Fruit fly (Drosophila melanogaster) whole organism, wandering third instar larva: ENCODE measurements around the gene CG9992.

Source experiments
- Abd-B ChIP-seq: fragments of >200 bp; optimal IDR thresholded peaks from 2 replicates; lab custom pipeline; 2017; ENCODE audit warnings: missing biosample characterization, missing genetic modification characterization
- CG32264 ChIP-seq: fragments of 200-800 bp; sonication (Bioruptor generic); optimal IDR thresholded peaks from 2 replicates; lab custom pipeline; 2016; ENCODE audit warnings: missing biosample characterization, missing genetic modification characterization
- CG9705 ChIP-seq: fragments of 200-800 bp; sonication (Bioruptor generic); optimal IDR thresholded peaks from 2 replicates; lab custom pipeline; 2018; ENCODE audit warnings: missing biosample characterization, mild to moderate bottlenecking, missing genetic modification characterization
- CrebA ChIP-seq: fragments of 200-800 bp; sonication (Bioruptor generic); optimal IDR thresholded peaks from 2 replicates; lab custom pipeline; 2016; ENCODE audit warnings: missing biosample characterization, mild to moderate bottlenecking, missing genetic modification characterization, borderline replicate concordance
- Dfd ChIP-seq: fragments of >200 bp; optimal IDR thresholded peaks from 2 replicates; lab custom pipeline; 2017; ENCODE audit warnings: missing biosample characterization, missing genetic modification characterization
- Dif ChIP-seq: fragments of 200-275, 200-300 bp; sonication (Bioruptor generic); optimal IDR thresholded peaks from 2 replicates; lab custom pipeline; 2018; ENCODE audit warnings: missing biosample characterization, missing genetic modification characterization; ENCODE audit not compliant: partially characterized antibody
- GATAd ChIP-seq: sonication (Bioruptor generic); optimal IDR thresholded peaks from 2 replicates; lab custom pipeline; 2016; ENCODE audit warnings: missing biosample characterization, missing genetic modification characterization
- Hnf4 ChIP-seq: fragments of 200-800 bp; sonication (Bioruptor generic); optimal IDR thresholded peaks from 2 replicates; lab custom pipeline; 2016; ENCODE audit warnings: missing biosample characterization, mild to moderate bottlenecking, missing genetic modification characterization
- Hr83 ChIP-seq: fragments of 200-300 bp; sonication (Bioruptor generic); optimal IDR thresholded peaks from 2 replicates; lab custom pipeline; 2016; ENCODE audit warnings: missing biosample characterization, mild to moderate bottlenecking, missing genetic modification characterization, moderate library complexity; ENCODE audit not compliant: poor library complexity, severe bottlenecking
- Mio ChIP-seq: sonication (Bioruptor generic); optimal IDR thresholded peaks from 2 replicates; lab custom pipeline; 2016; ENCODE audit warnings: missing biosample characterization, missing genetic modification characterization
- Myc ChIP-seq: fragments of >200 bp; optimal IDR thresholded peaks from 2 replicates; lab custom pipeline; 2017
- OdsH ChIP-seq: fragments of 200-800 bp; sonication (Bioruptor generic); optimal IDR thresholded peaks from 2 replicates; lab custom pipeline; 2016; ENCODE audit warnings: missing biosample characterization, mild to moderate bottlenecking, missing genetic modification characterization
- Rel ChIP-seq, 2 experiments: fragments of 200-800 bp; sonication (Bioruptor generic) in 1 of 2; optimal IDR thresholded peaks; 2 replicates in 1 of 2; 3 replicates in 1 of 2; lab custom pipeline; 2016 to 2019; ENCODE audit warnings: mild to moderate bottlenecking in 2 of 2, missing biosample characterization in 2 of 2, missing genetic modification characterization in 2 of 2, moderate library complexity in 1 of 2
- Vsx2 ChIP-seq: fragments of 200-300, 225-300 bp; sonication (Bioruptor generic); optimal IDR thresholded peaks from 2 replicates; lab custom pipeline; 2018; ENCODE audit warnings: missing biosample characterization, missing genetic modification characterization; ENCODE audit not compliant: partially characterized antibody
- brk ChIP-seq: fragments of 200-800 bp; sonication (Bioruptor generic); optimal IDR thresholded peaks from 2 replicates; lab custom pipeline; 2016; ENCODE audit warnings: missing biosample characterization, mild to moderate bottlenecking, missing genetic modification characterization
- dl ChIP-seq, 2 experiments: fragments of 175-275, 200-275 bp in 1 of 2; fragments of 200-275 bp in 1 of 2; sonication (Bioruptor generic); optimal IDR thresholded peaks; lab custom pipeline; 2018; ENCODE audit warnings: mild to moderate bottlenecking in 2 of 2, missing biosample characterization in 2 of 2, missing genetic modification characterization in 2 of 2, moderate library complexity in 2 of 2; ENCODE audit not compliant: partially characterized antibody in 2 of 2, insufficient read depth in 1 of 2
- dmrt93B ChIP-seq: fragments of 200-800 bp; sonication (Bioruptor generic); optimal IDR thresholded peaks from 2 replicates; lab custom pipeline; 2018; ENCODE audit warnings: missing biosample characterization, mild to moderate bottlenecking, missing genetic modification characterization
- ey ChIP-seq: fragments of 200-800 bp; sonication (Bioruptor generic); optimal IDR thresholded peaks from 2 replicates; lab custom pipeline; 2016; ENCODE audit warnings: missing biosample characterization, missing genetic modification characterization
- foxo ChIP-seq, 2 experiments: fragments of 200-800 bp; sonication (Bioruptor generic); optimal IDR thresholded peaks; 2 replicates in 1 of 2; 3 replicates in 1 of 2; lab custom pipeline; 2016 to 2017; ENCODE audit warnings: missing biosample characterization in 2 of 2, missing genetic modification characterization in 2 of 2
- fru ChIP-seq: fragments of 200-800 bp; sonication (Bioruptor generic); optimal IDR thresholded peaks from 3 replicates; lab custom pipeline; 2016; ENCODE audit warnings: missing biosample characterization, mild to moderate bottlenecking, missing genetic modification characterization
- h ChIP-seq: fragments of 200-800 bp; sonication (Bioruptor generic); optimal IDR thresholded peaks from 3 replicates; lab custom pipeline; 2016; ENCODE audit warnings: missing biosample characterization, mild to moderate bottlenecking, missing genetic modification characterization
- lola ChIP-seq: fragments of >200 bp; optimal IDR thresholded peaks from 2 replicates; lab custom pipeline; 2017; ENCODE audit warnings: missing biosample characterization, missing genetic modification characterization
- pan ChIP-seq: fragments of >200 bp; optimal IDR thresholded peaks from 2 replicates; lab custom pipeline; 2017
- psq ChIP-seq: fragments of 200-800 bp; sonication (Bioruptor generic); optimal IDR thresholded peaks from 3 replicates; lab custom pipeline; 2017; ENCODE audit warnings: missing biosample characterization, mild to moderate bottlenecking, missing genetic modification characterization, moderate library complexity
- rgr ChIP-seq: fragments of 200-800 bp; sonication (Bioruptor generic); optimal IDR thresholded peaks from 3 replicates; lab custom pipeline; 2016; ENCODE audit warnings: missing biosample characterization, mild to moderate bottlenecking, missing genetic modification characterization
- sage ChIP-seq: fragments of 200-800 bp; sonication (Bioruptor generic); optimal IDR thresholded peaks from 2 replicates; lab custom pipeline; 2016; ENCODE audit warnings: missing biosample characterization, mild to moderate bottlenecking, missing genetic modification characterization
- sv ChIP-seq: fragments of 200-800 bp; sonication (Bioruptor generic); optimal IDR thresholded peaks from 3 replicates; lab custom pipeline; 2016; ENCODE audit warnings: missing biosample characterization, missing genetic modification characterization
- tai ChIP-seq: sonication (Bioruptor generic); optimal IDR thresholded peaks from 2 replicates; lab custom pipeline; 2016; ENCODE audit warnings: missing biosample characterization, missing genetic modification characterization
- usp ChIP-seq: fragments of >200 bp; optimal IDR thresholded peaks from 2 replicates; lab custom pipeline; 2017; ENCODE audit warnings: missing biosample characterization, missing genetic modification characterization

The CG9992 gene

dm6 chrX:16383667-16384515, 817 bp downstream of the CG9992 start:
- TF ChIP-seq sage (GFP tag; lab: Kevin White, UChicago) (peak; percentile 17), tai (GFP tag; lab: Kevin White, UChicago) (no peak), psq (GFP tag; lab: Kevin White, UChicago) (peak; percentile 1), Mio (GFP tag; lab: Kevin White, UChicago) (no peak), Hr83 (GFP tag; lab: Kevin White, UChicago) (no peak)
- TF ChIP-seq, all 38 proteins: peak for 2

dm6 chrX:16374059-16374458, 10.6 kb downstream of the CG9992 start:
- TF ChIP-seq Abd-B (GFP tag; lab: Kevin White, UChicago) (no peak), Dif (GFP tag; lab: Kevin White, UChicago) (no peak), tai (GFP tag; lab: Kevin White, UChicago) (no peak), usp (GFP tag; lab: Kevin White, UChicago) (no peak), rgr (GFP tag; lab: Kevin White, UChicago) (no peak)

- TF ChIP-seq sv (no peak), rgr (GFP tag; lab: Kevin White, UChicago) (no peak), CrebA (GFP tag; lab: Kevin White, UChicago) (no peak), psq (GFP tag; lab: Kevin White, UChicago) (peak; percentile 19), CG32264 (GFP tag; lab: Kevin White, UChicago) (no peak), OdsH (GFP tag; lab: Kevin White, UChicago) (peak; percentile 10), dl (GFP tag; optimal IDR thresholded peaks at IDR 0.05; lab: Kevin White, UChicago; ENCODE audit: insufficient read depth in 1 of 2, partially characterized antibody in 2 of 2) (no peak), fru (GFP tag; lab: Kevin White, UChicago) (no peak)
- TF ChIP-seq, all 38 proteins: peak for 2
These were observed 11.2 kb downstream of the CG9992 start for dm6 chrX:16373541-16373940.

- TF ChIP-seq Rel (GFP tag; optimal IDR thresholded peaks at IDR 0.05; lab: Kevin White, UChicago) = peak; percentile 9
- TF ChIP-seq Rel (tag; optimal IDR thresholded peaks at IDR 0.05; lab: Kevin White, UChicago) = no peak
- no peak for TF ChIP-seq ey (GFP tag; lab: Kevin White, UChicago)
These were observed 12.0 kb downstream of the CG9992 start, which contains the start of gene Fur2 for dm6 chrX:16372492-16373350. TSS of gene Fur2 (plus strand) at chrX:16373086.

dm6 chrX:16371923-16372322, 12.8 kb downstream of the CG9992 start:
- no peak for TF ChIP-seq dl (GFP tag; optimal IDR thresholded peaks at IDR 0.05; lab: Kevin White, UChicago; ENCODE audit: insufficient read depth in 1 of 2, partially characterized antibody in 2 of 2)
- TF ChIP-seq sage (GFP tag; lab: Kevin White, UChicago) = peak; percentile 19
- peak; percentile 13 for TF ChIP-seq fru (GFP tag; lab: Kevin White, UChicago)
- TF ChIP-seq sv = no peak
- peak; percentile 23 for TF ChIP-seq OdsH (GFP tag; lab: Kevin White, UChicago)

dm6 chrX:16368585-16368984, 16.1 kb downstream of the CG9992 start:
- no peak for TF ChIP-seq Mio (GFP tag; lab: Kevin White, UChicago)
- TF ChIP-seq Dfd (GFP tag; lab: Kevin White, UChicago) = no peak
- TF ChIP-seq brk = no peak
- TF ChIP-seq pan = no peak
- TF ChIP-seq dmrt93B (GFP tag; lab: Kevin White, UChicago) = no peak
- TF ChIP-seq sage (GFP tag; lab: Kevin White, UChicago) = no peak
- no peak for TF ChIP-seq Vsx2
- TF ChIP-seq CG9705 (GFP tag; lab: Kevin White, UChicago) = no peak
- TF ChIP-seq lola (GFP tag; lab: Kevin White, UChicago) = no peak
- no peak for TF ChIP-seq Rel (GFP tag; optimal IDR thresholded peaks at IDR 0.05; lab: Kevin White, UChicago)
- no peak for TF ChIP-seq Rel (tag; optimal IDR thresholded peaks at IDR 0.05; lab: Kevin White, UChicago)
- no peak for TF ChIP-seq Hnf4 (GFP tag; lab: Kevin White, UChicago)
- no peak for TF ChIP-seq h (GFP tag; lab: Kevin White, UChicago)
- no peak for TF ChIP-seq fru (GFP tag; lab: Kevin White, UChicago)
- no peak for TF ChIP-seq CrebA (GFP tag; lab: Kevin White, UChicago)
- no peak for TF ChIP-seq rgr (GFP tag; lab: Kevin White, UChicago)
- no peak for TF ChIP-seq dl (GFP tag; optimal IDR thresholded peaks at IDR 0.05; lab: Kevin White, UChicago; ENCODE audit: insufficient read depth in 1 of 2, partially characterized antibody in 2 of 2)
- TF ChIP-seq GATAd (GFP tag; lab: Kevin White, UChicago) = no peak
- TF ChIP-seq Myc (lab: Kevin White, UChicago) = no peak
- TF ChIP-seq tai (GFP tag; lab: Kevin White, UChicago) = no peak
- TF ChIP-seq foxo (GFP tag; optimal IDR thresholded peaks at IDR 0.05; lab: Kevin White, UChicago) = no peak
